Worm (Caenorhabditis elegans): ENCODE results near the gene nhr-117.

nhr-117 gene

DNA sequence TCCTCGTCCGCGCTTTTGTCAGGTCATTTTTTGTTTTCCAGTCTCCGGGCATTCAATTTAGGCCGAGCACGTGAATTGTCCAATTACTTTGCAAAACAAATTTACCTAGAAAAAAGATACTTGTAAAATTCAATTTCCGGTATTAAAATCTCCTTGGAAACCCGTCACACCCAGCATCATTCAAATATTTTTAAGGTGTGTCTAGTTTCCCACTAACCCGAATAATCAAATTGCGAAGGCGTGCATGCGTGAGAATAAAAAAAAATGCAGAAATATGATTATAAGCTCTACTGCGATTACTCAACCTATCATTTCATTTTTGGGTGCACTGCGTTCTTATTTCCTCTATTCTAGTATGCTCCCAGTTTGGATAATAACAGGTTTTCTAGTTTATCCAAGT lies 33.5 kb upstream of the nhr-117 start, which contains the start of gene irld-11:
Gene irld-11 (plus strand): TSS at position 301 of the 400 bp plus-strand sequence.
- peak; percentile 17 for TF ChIP-seq unc-42 (tag; optimal IDR thresholded peaks at IDR 0.05)
- TF ChIP-seq pax-1 (tag; optimal IDR thresholded peaks at IDR 0.05): no peak

DNA sequence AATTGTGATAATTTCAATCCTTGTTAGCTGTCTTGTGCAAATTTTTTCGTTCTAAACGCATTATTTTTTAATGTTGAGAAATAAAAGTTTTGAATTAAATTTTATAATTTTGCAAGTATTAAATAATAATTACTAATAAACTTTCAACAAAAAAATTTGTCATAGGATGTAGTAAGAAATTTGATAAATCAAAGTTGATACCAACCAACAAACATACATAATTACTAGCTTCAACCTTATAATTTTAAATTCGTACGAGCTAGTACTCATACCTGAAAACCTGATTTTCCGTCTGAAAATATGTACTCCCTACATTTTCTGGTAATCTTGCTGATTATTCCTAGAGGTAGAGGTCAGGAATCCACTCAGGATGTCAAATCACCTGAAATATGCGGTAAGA lies 29.7 kb upstream of the nhr-117 start, which contains the start of gene irld-44:
Gene irld-44 (plus strand): TSS at position 301 of the 400 bp plus-strand sequence.
- TF ChIP-seq ahr-1 (tag; optimal IDR thresholded peaks at IDR 0.05): no peak
- TF ChIP-seq hlh-8 (tag; optimal IDR thresholded peaks at IDR 0.05): no peak
- TF ChIP-seq lim-6 (tag; optimal IDR thresholded peaks at IDR 0.05): no peak
- no peak for TF ChIP-seq unc-3 (GFP tag; conservative IDR thresholded peaks at IDR 0.05)
- TF ChIP-seq unc-3 (tag; optimal IDR thresholded peaks at IDR 0.05): no peak
- no peak for TF ChIP-seq unc-55 (GFP tag; optimal IDR thresholded peaks at IDR 0.05)
- no peak for TF ChIP-seq pqm-1 (tag; optimal IDR thresholded peaks at IDR 0.05)
- no peak for TF ChIP-seq elt-2 (tag; optimal IDR thresholded peaks at IDR 0.05)
- no peak for TF ChIP-seq tbx-2 (tag; optimal IDR thresholded peaks at IDR 0.05)
- no peak for TF ChIP-seq unc-86 (tag; optimal IDR thresholded peaks at IDR 0.05)
- no peak for TF ChIP-seq dve-1 (tag; optimal IDR thresholded peaks at IDR 0.05)
- no peak for TF ChIP-seq ceh-19 (GFP tag; optimal IDR thresholded peaks at IDR 0.05)
- TF ChIP-seq pha-4 (tag; optimal IDR thresholded peaks at IDR 0.05): no peak
- no peak for TF ChIP-seq ceh-45 (GFP tag; IDR thresholded peaks at IDR 0.05)
- TF ChIP-seq fkh-10 (GFP tag; optimal IDR thresholded peaks at IDR 0.05): no peak
- TF ChIP-seq F13H6.1 (tag; optimal IDR thresholded peaks at IDR 0.05): no peak
- no peak for TF ChIP-seq ceh-24 (tag; optimal IDR thresholded peaks at IDR 0.05)

DNA sequence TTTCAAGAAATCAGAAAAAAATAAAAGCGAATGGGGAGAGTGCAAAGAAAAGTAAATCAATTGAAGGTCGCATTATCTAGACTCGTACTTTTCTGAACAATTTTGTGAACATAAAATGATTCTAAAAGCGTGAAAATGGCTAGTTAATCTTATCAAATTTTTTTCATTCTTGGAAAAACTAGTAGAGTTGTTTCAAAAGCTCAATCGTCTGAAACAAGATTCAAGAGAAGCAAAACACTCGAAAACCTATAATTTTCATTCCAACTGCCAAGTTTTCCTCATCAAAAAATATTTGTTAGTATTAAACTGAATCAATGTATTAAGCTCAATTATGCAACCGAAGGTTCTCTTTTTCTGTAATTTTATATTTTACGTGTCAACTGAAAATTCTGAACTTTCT lies 26.7 kb upstream of the nhr-117 start, which contains the start of gene irld-45:
Gene irld-45 (plus strand): TSS at position 301 of the 400 bp plus-strand sequence.
- TF ChIP-seq unc-3 (GFP tag; conservative IDR thresholded peaks at IDR 0.05): no peak
- no peak for TF ChIP-seq unc-3 (tag; optimal IDR thresholded peaks at IDR 0.05)
- no peak for TF ChIP-seq pqm-1 (tag; optimal IDR thresholded peaks at IDR 0.05)
- TF ChIP-seq eyg-1 (tag; optimal IDR thresholded peaks at IDR 0.05): no peak
- TF ChIP-seq rnt-1 (tag; optimal IDR thresholded peaks at IDR 0.05): no peak
- no peak for TF ChIP-seq ztf-16 (tag; optimal IDR thresholded peaks at IDR 0.05)
- TF ChIP-seq dve-1 (tag; optimal IDR thresholded peaks at IDR 0.05): no peak
- no peak for TF ChIP-seq ceh-14 (tag; optimal IDR thresholded peaks at IDR 0.05)

DNA sequence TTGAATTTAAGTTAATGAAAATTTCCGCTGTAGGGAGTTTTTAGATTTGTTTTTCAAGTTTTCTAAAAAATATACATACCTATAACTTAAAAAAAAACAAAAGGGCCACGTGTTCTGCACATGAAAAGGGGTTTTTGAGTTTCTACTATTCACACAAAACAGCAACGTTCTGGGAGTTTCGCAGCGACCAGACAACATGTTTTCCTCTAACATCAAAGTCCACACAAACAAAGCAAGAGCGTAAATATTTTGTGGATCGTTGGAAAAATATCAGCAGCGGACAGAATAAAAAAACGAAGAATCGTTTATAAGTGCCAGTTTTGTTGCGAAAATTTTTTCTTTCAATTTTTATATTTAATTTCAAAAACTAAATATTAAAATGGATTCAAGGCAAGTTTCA lies 22.6 kb upstream of the nhr-117 start, which contains the start of gene alh-2:
Gene alh-2 (plus strand): TSS at position 284 of the 400 bp plus-strand sequence.
- no peak for TF ChIP-seq dve-1 (tag; optimal IDR thresholded peaks at IDR 0.05)
- no peak for TF ChIP-seq sox-4 (tag; optimal IDR thresholded peaks at IDR 0.05)
- TF ChIP-seq nhr-11 (tag; optimal IDR thresholded peaks at IDR 0.05): no peak
- TF ChIP-seq ceh-18 (tag; optimal IDR thresholded peaks at IDR 0.05): no peak
- no peak for TF ChIP-seq pax-1 (tag; optimal IDR thresholded peaks at IDR 0.05)
- no peak for TF ChIP-seq hlh-15 (tag; optimal IDR thresholded peaks at IDR 0.05)
- no peak for TF ChIP-seq sox-2 (GFP tag; IDR thresholded peaks at IDR 0.05)
- no peak for TF ChIP-seq ceh-6 (GFP tag; optimal IDR thresholded peaks at IDR 0.05)
- TF ChIP-seq nhr-232 (tag; optimal IDR thresholded peaks at IDR 0.05): no peak
- TF ChIP-seq madf-2 (tag; optimal IDR thresholded peaks at IDR 0.05): no peak
- no peak for TF ChIP-seq lin-11 (tag; optimal IDR thresholded peaks at IDR 0.05)
- TF ChIP-seq tbx-7 (tag; optimal IDR thresholded peaks at IDR 0.05): no peak
- no peak for TF ChIP-seq che-1 (tag; optimal IDR thresholded peaks at IDR 0.05)
- TF ChIP-seq F13H6.1 (tag; optimal IDR thresholded peaks at IDR 0.05): no peak
- TF ChIP-seq C38D4.7 (GFP tag; optimal IDR thresholded peaks at IDR 0.05): no peak
- no peak for TF ChIP-seq K09A11.1 (tag; optimal IDR thresholded peaks at IDR 0.05; ENCODE audit: insufficient read depth)
- TF ChIP-seq ahr-1 (tag; optimal IDR thresholded peaks at IDR 0.05): no peak
- no peak for TF ChIP-seq ceh-14 (tag; optimal IDR thresholded peaks at IDR 0.05)

- TF ChIP-seq ttx-3 (tag; optimal IDR thresholded peaks at IDR 0.05) (no peak), ceh-14 (tag; optimal IDR thresholded peaks at IDR 0.05) (no peak), C08G9.2 (tag; optimal IDR thresholded peaks at IDR 0.05) (no peak), pha-2 (tag; optimal IDR thresholded peaks at IDR 0.05) (no peak)
Observed at ce11 chrV:1642768-1643167, 21.4 kb upstream of the nhr-117 start.

Measured in whole organism, late embryonic.